Fruit fly (Drosophila melanogaster) whole organism: Measurements from ENCODE around the gene CG18636.
"Not testable (repeated sequence)": the region's sequence is repeated elsewhere in the genome, so short reads cannot be mapped to it uniquely, and the experiment has no call there.

Source experiments
- CG8478 ChIP-seq: fragments of >200 bp; optimal IDR thresholded peaks from 2 replicates; lab custom pipeline; 2018; ENCODE audit warnings: inconsistent platforms
- Dll ChIP-seq: fragments of >200 bp; optimal IDR thresholded peaks from 2 replicates; lab custom pipeline; 2017
- EcR ChIP-seq, 2 experiments: fragments of >200 bp; optimal IDR thresholded peaks; 2 replicates each; lab custom pipeline; 2017; ENCODE audit warnings: missing biosample characterization in 2 of 2, missing genetic modification characterization in 2 of 2, missing genetic modification reagents in 2 of 2
- pan ChIP-seq: fragments of >200 bp; optimal IDR thresholded peaks from 2 replicates; lab custom pipeline; 2017
- psq ChIP-seq: fragments of >200 bp; optimal IDR thresholded peaks from 2 replicates; lab custom pipeline; 2017
- usp ChIP-seq: fragments of >200 bp; optimal IDR thresholded peaks from 2 replicates; lab custom pipeline; 2017; ENCODE audit warnings: missing biosample characterization, missing genetic modification characterization, mixed read lengths

Gene CG18636

dm6 chr2L:14743337-14743736 lies 41.1 kb downstream of the CG18636 start:
- TF ChIP-seq CG8478 (lab: Kevin White, UChicago), result no peak
- no peak for TF ChIP-seq Dll
- TF ChIP-seq pan (lab: Kevin White, UChicago), result no peak
- TF ChIP-seq psq (lab: Kevin White, UChicago), result no peak
- no peak for TF ChIP-seq EcR (GFP tag; optimal IDR thresholded peaks at IDR 0.05; lab: Kevin White, UChicago)
- TF ChIP-seq usp (GFP tag; lab: Kevin White, UChicago), result no peak

- TF ChIP-seq usp (GFP tag; lab: Kevin White, UChicago); CG8478 (lab: Kevin White, UChicago); EcR (GFP tag; optimal IDR thresholded peaks at IDR 0.05; lab: Kevin White, UChicago): not testable (repeated sequence)
Measured at dm6 chr2L:14742893-14743292, 41.5 kb downstream of the CG18636 start, which contains the start of gene CG34166. CG34166 (plus strand) TSS chr2L:14743193.

dm6 chr2L:14741740-14742139 lies 42.7 kb downstream of the CG18636 start, which contains the start of gene CG42586:
CG42586 (minus strand) TSS chr2L:14741840.
- TF ChIP-seq Dll; pan (lab: Kevin White, UChicago); CG8478 (lab: Kevin White, UChicago): not testable (repeated sequence)

- not testable (repeated sequence) for TF ChIP-seq EcR (GFP tag; optimal IDR thresholded peaks at IDR 0.05; lab: Kevin White, UChicago); CG8478 (lab: Kevin White, UChicago); usp (GFP tag; lab: Kevin White, UChicago)
Measured at dm6 chr2L:14739614-14740013, 44.8 kb downstream of the CG18636 start, which contains the start of gene CG42585. CG42585 (plus strand) TSS chr2L:14739914.

dm6 chr2L:14737669-14738068 lies 46.7 kb downstream of the CG18636 start, which contains the start of gene CG31775:
CG31775 (minus strand) TSS chr2L:14737769.
- TF ChIP-seq Dll; pan (lab: Kevin White, UChicago); psq (lab: Kevin White, UChicago): not testable (repeated sequence)

- not testable (repeated sequence) for TF ChIP-seq EcR (GFP tag; optimal IDR thresholded peaks at IDR 0.05; lab: Kevin White, UChicago); usp (GFP tag; lab: Kevin White, UChicago); CG8478 (lab: Kevin White, UChicago)
Measured at dm6 chr2L:14735543-14735942, 48.9 kb downstream of the CG18636 start, which contains the start of gene CG31835. CG31835 (plus strand) TSS chr2L:14735843.
